Worm (Caenorhabditis elegans): ENCODE measurements around the gene F40G9.7.

DNA sequence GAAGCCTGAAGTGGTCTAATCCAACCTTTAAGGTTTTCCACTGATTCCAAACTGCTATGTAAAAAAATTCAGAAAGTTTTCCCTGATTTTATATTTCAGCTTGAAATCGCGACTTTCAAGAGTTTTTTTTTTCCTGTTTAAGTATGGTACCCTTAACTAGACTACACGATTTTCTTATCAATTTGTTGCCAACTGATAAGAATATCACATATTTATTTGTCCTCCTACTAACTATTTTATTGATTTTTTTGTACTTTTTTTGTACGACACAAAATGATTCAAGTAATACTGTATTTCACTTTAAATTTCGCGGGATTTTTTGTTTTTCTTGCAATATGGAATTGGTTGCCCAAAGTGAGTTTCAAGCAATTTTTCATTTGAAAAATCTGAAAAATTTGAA is 17.6 kb downstream of the F40G9.7 start:
- TF ChIP-seq unc-62 (GFP tag; optimal IDR thresholded peaks at IDR 0.05) (no peak), nhr-2 (tag; optimal IDR thresholded peaks at IDR 0.05) (no peak), sptf-1 (tag; optimal IDR thresholded peaks at IDR 0.05) (no peak), lin-13 (tag; optimal IDR thresholded peaks at IDR 0.05) (no peak), elt-3 (tag; optimal IDR thresholded peaks at IDR 0.05) (no peak), ces-1 (GFP tag; optimal IDR thresholded peaks at IDR 0.05) (no peak), ztf-11 (tag; optimal IDR thresholded peaks at IDR 0.05) (no peak), nhr-237 (tag; optimal IDR thresholded peaks at IDR 0.05) (no peak), snpc-4 (tag; optimal IDR thresholded peaks at IDR 0.05) (no peak), nhr-76 (tag; optimal IDR thresholded peaks at IDR 0.05) (no peak), M03D4.4 (tag; optimal IDR thresholded peaks at IDR 0.05) (no peak)

Measured in whole organism, mixed stage, embryonic.